Worm (Caenorhabditis elegans) whole organism, young adult: Measurements from ENCODE around the gene Y46G5A.20.

ENCODE experiments used
- B0019.2 ChIP-seq: fragments of 200-800 bp; sonication (Bioruptor generic); conservative IDR thresholded peaks from 2 replicates; pipeline ENCODE4 v1.3.6; 2022; ENCODE audit warnings: missing genetic modification reagents, missing genetic modification characterization, missing compliant biosample characterization
- ama-1 ChIP-seq, 3 experiments: fragments of 150-350 bp in 1 of 3; sonication (generic microtip) in 2 of 3; optimal IDR thresholded peaks; 2 replicates each; lab custom pipeline; 2014 to 2018; ENCODE audit warnings: missing biosample characterization in 2 of 3, missing genetic modification characterization in 2 of 3, missing genetic modification reagents in 2 of 3
- aptf-3 ChIP-seq: fragments of 200-800 bp; sonication (Bioruptor generic); IDR thresholded peaks from 2 replicates; pipeline ENCODE4 v1.3.6; 2022; ENCODE audit warnings: missing genetic modification characterization, missing compliant biosample characterization
- hrde-1 ChIP-seq: sonication (generic microtip); optimal IDR thresholded peaks from 2 replicates; lab custom pipeline; 2016; ENCODE audit warnings: missing genetic modification characterization, mild to moderate bottlenecking, missing compliant biosample characterization, moderate library complexity, missing genotype, missing genetic modification reagents, borderline replicate concordance
- rpc-1 ChIP-seq, 2 experiments: fragments of 150-350 bp in 1 of 2; sonication (generic microtip) in 1 of 2; optimal IDR thresholded peaks; 2 replicates each; lab custom pipeline; 2014 to 2018; ENCODE audit warnings: missing biosample characterization in 1 of 2, missing genetic modification characterization in 1 of 2, missing genetic modification reagents in 1 of 2, missing genotype in 1 of 2

DNA sequence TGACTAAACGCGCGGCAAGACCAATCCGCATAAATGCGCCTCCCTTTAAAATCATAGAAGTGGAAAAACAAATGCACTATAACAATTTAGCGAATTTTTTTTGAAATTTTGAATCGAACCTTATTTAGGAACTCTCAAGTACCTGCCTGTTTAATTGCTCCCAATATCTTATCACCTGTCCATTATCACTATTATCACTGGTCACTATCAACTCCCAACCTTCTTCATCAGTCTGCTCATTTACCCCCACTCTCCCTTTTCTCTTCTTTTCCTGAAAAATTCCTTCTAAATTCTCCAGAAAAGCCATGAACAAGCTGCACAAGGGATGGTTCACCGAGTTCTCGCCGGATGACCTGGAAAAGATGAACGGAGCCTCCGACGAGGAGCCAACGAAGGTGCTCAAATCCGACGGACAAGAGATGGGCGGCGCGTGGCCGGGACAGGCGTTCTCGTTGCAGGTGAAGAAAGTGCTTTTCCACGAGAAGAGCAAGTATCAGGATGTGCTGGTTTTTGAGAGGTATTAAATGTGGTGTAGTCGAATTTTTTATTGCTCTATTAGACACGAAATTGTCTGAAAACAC, 4.1 kb upstream of the Y46G5A.20 start, which contains the start of gene spds-1:
- TF ChIP-seq ama-1 (optimal IDR thresholded peaks at IDR 0.05; lab: Kevin White, UChicago) (no peak), ama-1 (GFP tag; optimal IDR thresholded peaks at IDR 0.05; lab: Kevin White, UChicago) (no peak), hrde-1 (tag; lab: Kevin White, UChicago) (no peak), B0019.2 (GFP tag; lab: Robert Waterston, UW) (no peak), aptf-3 (GFP tag; lab: Robert Waterston, UW) (no peak), rpc-1 (optimal IDR thresholded peaks at IDR 0.05; lab: Kevin White, UChicago) (no peak), rpc-1 (tag; optimal IDR thresholded peaks at IDR 0.05; lab: Kevin White, UChicago) (no peak)
